Fruit fly (Drosophila melanogaster): Measurements from ENCODE around the gene Smyd3.

Gene Smyd3

dm6 chrX:2638646-2639045 is 30.0 kb upstream of the Smyd3 start (continued):
- TF ChIP-seq Fer3 (tag; optimal IDR thresholded peaks at IDR 0.05) (peak; percentile 2), CG17328 (GFP tag; IDR thresholded peaks at IDR 0.05) (no peak), CG17912 (GFP tag; optimal IDR thresholded peaks at IDR 0.05) (no peak), CG7839 (tag; optimal IDR thresholded peaks at IDR 0.05) (peak; percentile 10), jumu (GFP tag; optimal IDR thresholded peaks at IDR 0.05) (no peak), esg (GFP tag; conservative IDR thresholded peaks at IDR 0.05) (0 out of 2 replicates have a peak, but pooled peaks have one; percentile 12), CG6765 (GFP tag; optimal IDR thresholded peaks at IDR 0.05) (no peak), Rfx (GFP tag; IDR thresholded peaks at IDR 0.05) (peak; percentile 48; the same call in 1 of the 2 replicates), chif (GFP tag; optimal IDR thresholded peaks at IDR 0.05) (no peak), rib (GFP tag; IDR thresholded peaks at IDR 0.05) (no peak), NC2β (GFP tag; optimal IDR thresholded peaks at IDR 0.05) (no peak), CG6272 (GFP tag; IDR thresholded peaks at IDR 0.05) (no peak), Hmx (GFP tag; optimal IDR thresholded peaks at IDR 0.05) (no peak), HmgD (GFP tag; optimal IDR thresholded peaks at IDR 0.05) (no peak), Asciz (GFP tag; optimal IDR thresholded peaks at IDR 0.05) (no peak), ems (GFP tag; optimal IDR thresholded peaks at IDR 0.05) (no peak), grau (tag; optimal IDR thresholded peaks at IDR 0.05) (peak; percentile 1), Dad (GFP tag; optimal IDR thresholded peaks at IDR 0.05) (no peak), Vsx1 (GFP tag; optimal IDR thresholded peaks at IDR 0.05) (no peak), CG31441 (GFP tag; IDR thresholded peaks at IDR 0.05) (no peak), dpn (GFP tag; optimal IDR thresholded peaks at IDR 0.05) (no peak), Aef1 (GFP tag; IDR thresholded peaks at IDR 0.05) (peak; percentile 23; the same call in 1 of the 3 replicates), Hr51 (GFP tag; optimal IDR thresholded peaks at IDR 0.05) (peak in 1 of 2 experiments; percentile 10), CG7786 (GFP tag; optimal IDR thresholded peaks at IDR 0.05) (peak; percentile 4), salm (tag; optimal IDR thresholded peaks at IDR 0.05) (no peak), bcd (GFP tag; optimal IDR thresholded peaks at IDR 0.05) (no peak), sisA (GFP tag; IDR thresholded peaks at IDR 0.05) (peak; percentile 36; the same call in 1 of the 2 replicates), Dek (tag; optimal IDR thresholded peaks at IDR 0.05) (no peak), br (optimal IDR thresholded peaks at IDR 0.05) (no peak), CG32532 (GFP tag; IDR thresholded peaks at IDR 0.05) (peak; percentile 39; the same call in 1 of the 2 replicates), zfh2 (GFP tag; optimal IDR thresholded peaks at IDR 0.05) (peak; percentile 17), hkb (optimal IDR thresholded peaks at IDR 0.05) (no peak), hkb (GFP tag; IDR thresholded peaks at IDR 0.05) (peak; percentile 52), lmd (GFP tag; IDR thresholded peaks at IDR 0.05) (no peak), CG13775 (GFP tag; optimal IDR thresholded peaks at IDR 0.05) (peak; percentile 4), CG9932 (GFP tag; IDR thresholded peaks at IDR 0.05) (peak; percentile 51), CG11723 (GFP tag; optimal IDR thresholded peaks at IDR 0.05) (no peak), CG1529 (GFP tag; optimal IDR thresholded peaks at IDR 0.05) (no peak), CG33557 (GFP tag; optimal IDR thresholded peaks at IDR 0.05) (no peak), row (GFP tag; IDR thresholded peaks at IDR 0.05) (peak; percentile 52), CG12769 (tag; optimal IDR thresholded peaks at IDR 0.05) (no peak), CG7357 (GFP tag; IDR thresholded peaks at IDR 0.05) (no peak), sens (GFP tag) (peak; percentile 15), CG8290 (GFP tag; optimal IDR thresholded peaks at IDR 0.05) (no peak), CG8290 (tag; optimal IDR thresholded peaks at IDR 0.05) (no peak), fd64A (GFP tag; optimal IDR thresholded peaks at IDR 0.05) (no peak), Hand (GFP tag; optimal IDR thresholded peaks at IDR 0.05) (no peak), sim (GFP tag; IDR thresholded peaks at IDR 0.05) (no peak), lbe (GFP tag; optimal IDR thresholded peaks at IDR 0.05) (no peak), ssp (GFP tag; IDR thresholded peaks at IDR 0.05) (no peak), z (GFP tag; IDR thresholded peaks at IDR 0.05) (no peak), Meics (GFP tag; optimal IDR thresholded peaks at IDR 0.05) (peak; percentile 91), Mrtf (GFP tag; IDR thresholded peaks at IDR 0.05) (no peak), CG30431 (GFP tag; optimal IDR thresholded peaks at IDR 0.05) (no peak)
